Fruit fly (Drosophila melanogaster): ENCODE data around the gene Cyp4d20.

The Cyp4d20 gene

DNA sequence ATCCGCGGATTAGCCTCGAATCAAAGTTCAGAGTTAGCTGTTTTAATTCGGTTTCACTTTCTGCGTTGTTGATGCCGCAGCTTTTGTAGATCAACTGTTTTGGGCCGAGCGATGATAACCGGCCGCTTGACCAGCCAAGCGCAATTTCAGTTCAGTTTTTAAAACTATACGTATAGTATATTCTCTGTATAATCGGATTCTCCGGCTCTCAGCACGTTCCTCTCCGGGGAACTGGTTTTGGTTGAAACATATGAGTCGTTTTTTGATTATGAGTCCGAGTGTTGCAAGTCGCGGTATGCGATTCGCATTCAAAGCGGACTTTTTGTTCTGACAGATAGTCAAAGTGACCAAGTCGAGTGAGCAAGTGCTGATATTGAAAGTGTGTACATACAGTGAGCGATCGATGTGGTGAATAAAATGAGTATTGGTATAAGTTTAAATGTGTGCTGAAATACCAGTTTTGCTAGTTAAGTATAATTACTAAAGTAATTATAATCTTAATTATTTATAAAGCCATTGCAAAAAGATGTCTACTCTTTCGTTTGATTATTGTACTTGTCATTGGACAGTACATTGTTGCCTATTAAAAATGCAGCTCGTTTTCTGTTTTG is at the start of gene Cyp4d20:
TSS of gene Cyp4d20 (minus strand) at position 100 of the 611 bp plus-strand sequence.
- peak; percentile 5 for TF ChIP-seq CG17801 (GFP tag; optimal IDR thresholded peaks at IDR 0.05; ENCODE audit: partially characterized antibody)

DNA sequence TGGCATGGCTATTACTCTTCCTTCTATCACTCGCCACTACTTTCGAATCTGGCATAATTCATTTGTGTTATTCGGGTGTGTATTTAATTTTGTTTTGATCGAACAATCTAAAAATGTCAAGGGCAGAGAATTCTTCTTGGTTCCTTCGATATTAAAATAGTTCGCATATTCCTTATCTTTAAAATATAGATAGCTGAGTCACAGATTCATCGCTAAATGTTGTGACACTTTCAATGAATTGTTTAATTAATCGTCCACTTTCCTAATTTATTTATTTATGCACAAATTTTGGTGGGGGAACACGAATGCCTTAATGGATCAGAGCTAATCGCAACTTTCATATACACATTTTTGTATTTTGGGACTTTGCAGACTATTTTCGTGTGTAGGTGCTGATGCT is 48.6 kb upstream of the Cyp4d20 start, which contains the start of gene CG32295:
TSS of gene CG32295 (minus strand) at position 101 of the 400 bp plus-strand sequence.
- TF ChIP-seq CG17801 (GFP tag; optimal IDR thresholded peaks at IDR 0.05; ENCODE audit: partially characterized antibody) = no peak

DNA sequence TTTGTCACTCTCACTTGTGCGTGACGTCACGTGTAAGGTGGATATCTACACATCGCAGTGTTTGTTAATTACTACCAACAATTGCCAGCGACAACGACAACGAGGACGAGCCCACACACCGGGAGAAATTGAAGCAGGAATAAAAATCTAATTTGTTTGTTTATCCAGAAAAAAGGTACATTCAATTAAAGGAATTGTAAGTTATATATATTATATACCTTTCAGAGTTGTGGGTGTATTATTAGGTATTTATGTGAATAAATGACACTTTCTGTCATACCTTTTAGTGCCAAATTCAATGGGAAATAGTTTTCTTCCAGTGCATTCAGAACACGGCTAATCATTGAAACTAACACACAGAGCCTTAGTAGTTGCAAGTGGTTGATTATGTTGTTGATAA is 36.9 kb upstream of the Cyp4d20 start:
- no peak for TF ChIP-seq CG17801 (GFP tag; optimal IDR thresholded peaks at IDR 0.05; ENCODE audit: partially characterized antibody)

DNA sequence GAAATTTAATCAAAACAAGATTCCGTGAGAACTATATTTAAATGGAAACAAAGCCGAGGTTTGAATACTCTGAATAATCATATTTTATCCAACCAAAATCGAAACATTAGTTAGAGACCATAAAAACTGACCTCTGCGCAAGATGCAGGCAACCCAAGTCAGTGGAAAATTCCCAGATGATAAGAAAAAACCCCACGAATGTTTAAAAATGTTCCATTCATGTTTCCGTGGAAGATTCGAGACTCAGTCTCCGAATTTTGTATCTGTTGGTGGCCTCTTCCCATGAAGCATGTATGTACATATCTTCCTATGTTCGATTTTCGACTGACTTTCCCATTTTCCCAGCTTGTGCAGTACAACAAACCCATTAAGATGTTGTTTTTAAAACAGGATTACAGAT is 26.5 kb upstream of the Cyp4d20 start:
- TF ChIP-seq CG17801 (GFP tag; optimal IDR thresholded peaks at IDR 0.05; ENCODE audit: partially characterized antibody) = no peak

DNA sequence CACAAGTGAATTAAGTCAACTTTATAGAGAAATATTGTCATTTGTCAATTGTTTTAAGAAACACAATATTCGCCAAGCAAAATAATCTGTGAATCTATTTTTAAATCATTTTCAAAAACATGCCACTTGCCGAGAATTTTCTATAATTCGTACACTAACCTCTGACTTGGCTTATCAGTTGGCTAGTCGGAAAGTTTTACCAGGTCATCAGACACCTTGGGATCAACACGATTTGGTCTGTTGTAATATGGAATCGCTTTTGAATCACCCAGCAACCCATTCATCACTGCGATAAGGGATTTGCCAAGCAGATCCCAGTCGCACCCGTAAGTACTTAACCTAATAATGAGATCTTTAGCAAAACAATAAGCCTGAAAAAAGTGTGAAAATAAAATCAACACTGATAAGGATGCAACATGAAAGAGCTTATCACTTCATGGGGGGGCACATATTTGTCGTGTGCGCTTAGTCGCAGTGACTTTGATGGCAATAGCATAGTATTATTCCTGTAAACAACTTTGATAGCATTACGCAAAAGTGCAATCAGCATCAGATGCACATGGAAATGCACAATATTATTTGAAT is 25.9 kb upstream of the Cyp4d20 start:
- no peak for TF ChIP-seq CG17801 (GFP tag; optimal IDR thresholded peaks at IDR 0.05; ENCODE audit: partially characterized antibody)

DNA sequence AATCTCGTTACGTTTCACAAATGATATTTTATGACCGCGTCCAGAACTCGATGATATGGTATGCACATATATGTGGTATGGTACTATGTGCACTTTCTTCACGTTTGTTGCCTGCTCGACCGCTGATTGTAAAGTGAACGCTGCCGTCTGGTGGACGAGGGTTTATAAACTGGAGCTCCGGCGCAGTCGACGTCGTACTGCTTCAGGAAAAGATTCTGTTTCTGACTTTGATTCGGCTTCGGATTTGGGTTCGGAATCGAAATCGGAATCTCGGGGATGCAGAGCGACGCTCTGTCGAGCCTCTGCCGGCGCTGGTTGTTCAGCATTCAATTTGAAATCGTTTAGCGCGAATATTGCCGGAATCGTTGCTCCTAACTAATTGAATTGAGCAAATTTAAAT is 25.2 kb upstream of the Cyp4d20 start, which contains the start of gene CG16758:
TSS of gene CG16758 (minus strand) at position 142 of the 400 bp plus-strand sequence.
- TF ChIP-seq CG17801 (GFP tag; optimal IDR thresholded peaks at IDR 0.05; ENCODE audit: partially characterized antibody) = no peak

DNA sequence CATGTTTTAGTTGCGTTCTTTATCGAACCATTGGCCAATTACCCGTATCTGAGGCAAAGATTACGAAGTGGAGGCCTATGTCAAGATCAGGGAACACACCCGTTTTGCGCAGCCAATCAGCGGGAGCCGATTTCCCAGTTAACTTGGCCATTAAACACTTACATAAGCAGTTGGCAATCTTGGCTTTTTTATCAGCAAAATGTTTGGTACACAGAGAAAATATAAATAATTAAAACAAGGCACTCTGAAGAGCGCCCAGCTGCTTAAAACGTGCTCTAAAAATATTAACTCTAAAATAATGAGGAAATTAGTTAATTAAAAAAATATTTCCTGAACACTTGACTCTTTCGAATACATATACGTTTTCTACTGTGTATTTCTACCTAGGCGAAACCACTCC is 23.5 kb upstream of the Cyp4d20 start:
- TF ChIP-seq CG17801 (GFP tag; optimal IDR thresholded peaks at IDR 0.05; ENCODE audit: partially characterized antibody) = no peak

DNA sequence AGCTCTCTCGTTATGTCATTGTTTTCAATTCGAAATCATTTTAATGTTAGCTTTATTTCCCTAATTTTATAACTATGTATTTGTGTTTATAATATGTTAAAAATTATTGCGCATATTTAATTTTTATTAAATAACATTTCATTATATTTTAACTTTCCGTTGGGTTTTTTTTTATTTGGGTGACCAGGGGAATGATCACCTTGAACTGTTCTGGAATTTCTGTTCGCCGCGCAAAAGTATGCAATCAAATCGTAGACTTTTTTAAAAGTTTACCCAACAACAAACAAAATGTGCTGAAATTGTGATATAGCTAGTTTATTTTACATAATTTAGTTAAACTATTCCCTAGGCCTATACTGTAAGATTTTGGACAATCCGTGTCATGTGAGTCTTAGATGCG is 20.8 kb upstream of the Cyp4d20 start:
- TF ChIP-seq CG17801 (GFP tag; optimal IDR thresholded peaks at IDR 0.05; ENCODE audit: partially characterized antibody) = no peak

DNA sequence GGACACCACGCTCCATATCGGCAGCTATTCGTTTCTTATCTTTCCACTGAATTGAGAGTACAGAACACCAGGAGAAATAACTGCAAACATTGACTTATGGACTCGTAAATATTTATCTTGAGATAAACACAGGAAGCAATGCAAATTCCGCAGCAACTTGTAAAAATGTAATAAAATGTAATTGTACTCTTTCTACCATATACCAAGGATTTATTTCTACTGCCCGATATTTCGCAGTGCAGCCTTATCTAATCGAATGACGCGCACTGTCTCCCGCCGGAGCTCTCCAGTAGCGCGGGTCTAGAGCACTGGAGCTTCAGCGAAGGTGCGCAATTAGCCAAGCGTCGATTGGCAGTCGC is 15.9 kb upstream of the Cyp4d20 start:
- peak; percentile 92 for TF ChIP-seq CG17801 (GFP tag; optimal IDR thresholded peaks at IDR 0.05; ENCODE audit: partially characterized antibody)

DNA sequence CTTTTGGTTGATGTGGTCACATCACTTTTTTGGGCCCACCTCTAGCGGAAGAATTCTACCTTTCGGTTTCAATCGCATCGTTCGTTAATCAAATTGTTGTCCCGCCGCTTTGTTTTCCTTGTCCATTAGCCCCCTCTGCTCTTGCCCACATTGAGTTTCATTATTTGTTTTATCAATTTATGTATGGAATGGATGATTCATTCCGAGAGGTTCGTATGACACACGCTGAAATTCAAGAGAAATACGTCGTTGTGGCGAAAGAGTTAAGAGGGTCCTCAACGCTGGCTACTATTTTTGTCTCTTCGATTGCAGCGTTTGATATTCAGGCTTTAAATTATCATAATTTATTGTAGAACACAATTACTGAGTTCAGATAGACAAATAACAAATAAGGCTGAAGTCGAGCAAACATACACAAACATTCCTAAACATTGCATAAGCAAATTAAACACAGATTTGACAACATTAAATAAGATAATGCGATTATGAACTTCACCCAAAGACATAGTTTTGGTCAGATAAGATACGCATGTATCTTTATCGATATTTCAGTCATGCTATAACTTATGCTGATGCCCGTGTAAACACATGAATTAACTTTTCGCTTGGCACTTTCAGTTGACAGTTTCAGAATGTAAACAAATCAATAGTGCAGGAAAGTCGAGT is 15.4 kb upstream of the Cyp4d20 start:
- TF ChIP-seq CG17801 (GFP tag; optimal IDR thresholded peaks at IDR 0.05; ENCODE audit: partially characterized antibody) = no peak

DNA sequence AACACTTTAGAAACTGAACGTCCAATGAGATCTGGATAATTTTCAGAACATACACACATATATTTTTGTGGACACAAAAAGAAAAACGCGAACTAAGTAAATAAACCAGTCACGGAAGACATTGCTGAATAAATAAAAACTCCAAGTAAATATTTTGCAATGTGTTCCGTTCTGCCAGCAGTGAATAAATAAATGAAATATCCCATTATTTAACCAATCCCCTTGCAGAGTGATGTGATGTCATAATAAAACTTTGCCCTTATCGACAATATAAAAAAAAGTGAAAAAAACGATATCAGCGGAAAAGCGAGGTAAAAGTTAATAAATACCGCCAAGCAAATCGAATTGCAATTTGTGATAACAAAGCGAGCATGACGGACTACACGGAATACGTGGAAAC is 12.5 kb upstream of the Cyp4d20 start:
- peak; percentile 47 for TF ChIP-seq CG17801 (GFP tag; optimal IDR thresholded peaks at IDR 0.05; ENCODE audit: partially characterized antibody)

DNA sequence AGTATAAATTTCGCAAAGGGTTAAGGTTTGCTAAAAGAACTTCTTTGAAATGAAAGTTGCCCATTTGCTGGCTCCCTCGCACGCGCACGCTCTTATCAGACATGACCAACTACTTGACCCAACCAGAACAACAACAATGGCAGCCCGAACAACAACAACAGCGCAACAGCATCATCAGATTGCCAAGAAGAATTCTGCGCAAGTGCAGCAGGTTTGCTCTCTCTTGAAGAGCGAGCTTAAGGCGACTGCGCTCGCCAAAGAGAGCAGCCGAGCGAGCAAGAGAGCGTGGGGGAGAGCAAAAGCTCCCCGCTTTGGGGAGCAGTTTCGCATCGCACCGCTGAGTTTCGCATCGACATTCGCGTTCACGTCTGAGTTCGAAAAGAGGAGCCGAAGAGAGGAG is 11.6 kb upstream of the Cyp4d20 start:
- no peak for TF ChIP-seq CG17801 (GFP tag; optimal IDR thresholded peaks at IDR 0.05; ENCODE audit: partially characterized antibody)

DNA sequence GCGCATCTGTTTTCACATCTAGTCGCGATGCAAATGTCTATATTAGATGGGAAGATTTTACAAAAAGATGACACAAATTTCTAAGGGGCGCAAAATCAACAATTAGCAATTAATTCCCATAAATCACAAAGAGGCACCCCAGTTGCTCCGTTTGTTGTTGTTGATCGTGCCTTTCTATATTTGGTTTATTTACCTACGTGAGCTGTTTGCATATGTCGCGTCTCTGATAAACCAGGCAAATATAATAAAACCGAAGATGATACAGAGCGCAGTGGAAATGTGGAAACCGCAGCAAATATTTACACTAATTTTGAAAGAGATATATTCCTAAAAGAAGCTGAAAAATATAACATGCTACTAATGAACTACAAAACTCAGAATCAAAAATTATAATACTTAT is 11.2 kb upstream of the Cyp4d20 start:
- TF ChIP-seq CG17801 (GFP tag; optimal IDR thresholded peaks at IDR 0.05; ENCODE audit: partially characterized antibody) = peak; percentile 29

DNA sequence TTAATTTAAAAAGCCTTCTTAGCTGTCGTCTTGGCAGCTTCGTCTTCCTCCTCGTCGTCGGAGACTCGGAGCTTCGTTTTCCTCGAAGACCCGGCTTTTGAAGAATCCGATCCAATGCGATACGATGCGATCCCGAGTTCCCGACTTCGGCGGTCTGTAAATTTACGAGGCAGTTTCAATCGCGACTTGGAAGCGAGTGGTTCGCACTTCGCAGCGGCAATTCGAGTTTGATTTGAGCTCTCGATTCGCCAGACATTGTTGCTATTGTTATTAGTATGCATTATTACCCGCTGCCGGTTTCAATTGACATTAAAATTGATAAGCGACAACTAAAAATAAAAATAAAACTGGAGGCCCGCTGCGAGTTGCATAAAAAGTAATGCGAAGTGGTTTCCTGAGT is 10.4 kb upstream of the Cyp4d20 start, which contains the start of gene CG1146:
TSS of gene CG1146 (plus strand) at position 171 of the 400 bp plus-strand sequence.
- no peak for TF ChIP-seq CG17801 (GFP tag; optimal IDR thresholded peaks at IDR 0.05; ENCODE audit: partially characterized antibody)

DNA sequence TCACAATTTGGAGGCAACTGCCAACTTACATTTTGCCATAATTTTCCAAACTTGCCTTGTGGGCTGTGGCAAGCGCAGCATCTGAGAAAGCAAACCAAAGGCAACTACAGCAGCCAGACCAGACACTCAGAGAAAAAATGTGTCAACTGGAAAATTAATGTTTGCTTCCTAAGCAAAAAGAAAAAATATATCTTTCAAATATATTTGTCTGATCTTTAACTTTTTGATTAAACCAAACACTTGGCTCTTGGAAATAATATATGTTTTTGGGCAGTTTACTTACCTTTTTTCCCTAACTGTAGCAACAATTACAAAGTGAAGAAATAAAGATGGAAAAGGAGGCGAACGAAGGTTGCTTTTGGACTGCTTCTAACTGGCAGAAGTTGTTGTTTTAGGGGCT is 9.0 kb upstream of the Cyp4d20 start:
- no peak for TF ChIP-seq CG17801 (GFP tag; optimal IDR thresholded peaks at IDR 0.05; ENCODE audit: partially characterized antibody)

DNA sequence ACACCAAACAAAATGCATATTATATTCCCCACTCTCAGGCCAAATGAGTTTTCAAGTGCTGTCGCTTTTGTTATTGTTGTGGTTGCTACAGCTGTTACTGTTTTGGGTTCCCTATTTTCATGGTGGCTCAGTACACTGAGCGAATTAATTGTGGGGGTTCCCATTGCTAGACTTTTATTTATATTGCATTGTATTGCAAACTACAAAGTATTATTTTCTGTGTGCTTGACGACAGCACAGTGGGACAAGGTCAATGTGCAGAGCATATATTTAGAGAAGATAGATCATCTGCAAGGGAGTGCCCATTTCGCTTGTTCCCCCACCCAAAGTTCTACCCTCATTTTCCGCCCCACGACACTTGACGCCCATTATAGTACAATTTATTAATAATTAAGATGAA is 8.2 kb upstream of the Cyp4d20 start:
- TF ChIP-seq CG17801 (GFP tag; optimal IDR thresholded peaks at IDR 0.05; ENCODE audit: partially characterized antibody) = no peak
